Fruit fly (Drosophila melanogaster) Kc167 (cell line): ENCODE measurements around the gene AP-2alpha.

Experiments used
- Myc ChIP-seq: fragments of >200 bp; optimal IDR thresholded peaks from 2 replicates; lab custom pipeline; 2017; ENCODE audit warnings: missing external identifiers
- h ChIP-seq: fragments of >200 bp; optimal IDR thresholded peaks from 3 replicates; lab custom pipeline; 2018; ENCODE audit warnings: missing external identifiers
- ttk ChIP-seq: sonication (Bioruptor generic); optimal IDR thresholded peaks from 2 replicates; lab custom pipeline; 2017; ENCODE audit warnings: missing external identifiers

DNA sequence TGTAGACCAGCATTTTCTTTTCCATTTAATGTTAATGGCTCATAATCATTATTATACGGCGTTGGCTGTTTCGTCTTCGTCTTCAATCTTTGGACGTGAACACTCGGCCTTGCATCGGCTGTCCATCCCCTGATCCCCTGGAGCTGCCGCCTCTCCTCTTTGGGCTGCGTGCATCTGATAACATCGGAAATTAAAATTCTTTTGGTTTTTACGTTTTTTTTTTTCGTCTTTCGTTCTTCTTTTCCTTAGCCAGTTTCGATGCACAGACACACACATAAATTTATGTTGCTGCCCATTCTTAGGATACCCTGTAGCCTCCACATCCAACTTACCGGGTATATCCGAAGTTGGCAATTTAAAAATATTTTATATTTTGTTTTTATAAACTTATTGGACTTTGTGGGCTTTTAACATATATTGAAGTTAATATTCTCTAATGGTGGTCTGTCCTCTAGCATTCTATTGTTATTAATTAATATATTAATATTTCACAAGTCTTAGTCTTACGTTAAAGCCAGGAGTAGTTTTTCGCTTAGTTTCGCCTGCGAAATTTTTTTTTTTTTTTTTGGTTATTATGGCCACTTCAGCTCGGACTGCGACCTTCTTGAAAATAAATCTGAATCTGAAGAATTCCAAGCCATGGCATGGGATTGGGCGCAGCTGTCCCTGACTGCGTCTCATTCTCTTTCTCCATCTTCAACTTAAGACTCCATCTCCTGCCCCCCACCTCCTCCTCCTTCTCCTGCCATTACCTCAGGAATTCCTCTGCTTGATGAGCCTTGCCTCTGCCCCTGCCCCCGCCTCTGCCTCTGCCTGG is 26.3 kb upstream of the AP-2alpha start:
- no peak for TF ChIP-seq Myc (lab: Kevin White, UChicago)
- TF ChIP-seq ttk (lab: Kevin White, UChicago) = no peak
- TF ChIP-seq h (lab: Kevin White, UChicago) = no peak
